Fruit fly (Drosophila melanogaster) whole organism, larva: ENCODE results near the gene frac.

Experiments
- noc ChIP-seq: fragments of 200-800 bp; sonication (Bioruptor generic); optimal IDR thresholded peaks from 3 replicates; lab custom pipeline; 2019; ENCODE audit warnings: missing biosample characterization, mild to moderate bottlenecking, missing genetic modification characterization, moderate library complexity

The frac gene

dm6 chr3L:7562310-7562709 lies at the start of gene frac:
Gene frac (plus strand): TSS chr3L:7562610.
- TF ChIP-seq noc: no peak

- no peak for TF ChIP-seq noc
Measured at dm6 chr3L:7518351-7519102, 43.9 kb upstream of the frac start, which contains the start of gene ltl. Gene ltl (plus strand): TSS chr3L:7518997.

- TF ChIP-seq noc: no peak
Measured at dm6 chr3L:7519219-7519618, 43.2 kb upstream of the frac start.

dm6 chr3L:7520619-7521018 lies 41.8 kb upstream of the frac start:
- no peak for TF ChIP-seq noc

dm6 chr3L:7521847-7522246 lies 40.6 kb upstream of the frac start:
- TF ChIP-seq noc: no peak

dm6 chr3L:7527661-7528379 lies 34.6 kb upstream of the frac start:
- no peak for TF ChIP-seq noc

- no peak for TF ChIP-seq noc
Measured at dm6 chr3L:7528380-7529080, 33.9 kb upstream of the frac start, which contains the start of gene lqf. Gene lqf (plus strand): TSS chr3L:7528780.

dm6 chr3L:7529081-7530021 lies 33.1 kb upstream of the frac start:
- TF ChIP-seq noc: peak; percentile 51

- TF ChIP-seq noc: no peak
Measured at dm6 chr3L:7530461-7531338, 31.7 kb upstream of the frac start.

dm6 chr3L:7539736-7540135 lies 22.7 kb upstream of the frac start, which contains the start of gene CG16998:
Gene CG16998 (minus strand): TSS chr3L:7539836.
- TF ChIP-seq noc: no peak

dm6 chr3L:7541068-7541467 lies 21.3 kb upstream of the frac start, which contains the start of gene CG32374:
Gene CG32374 (minus strand): TSS chr3L:7541168.
- TF ChIP-seq noc: no peak

dm6 chr3L:7542357-7542756 lies 20.1 kb upstream of the frac start, which contains the start of gene CG32376:
Gene CG32376 (minus strand): TSS chr3L:7542457.
- no peak for TF ChIP-seq noc

- no peak for TF ChIP-seq noc
Measured at dm6 chr3L:7544639-7545183, 17.7 kb upstream of the frac start.

dm6 chr3L:7545562-7545961 lies 16.8 kb upstream of the frac start:
- TF ChIP-seq noc: no peak

- TF ChIP-seq noc: no peak
Measured at dm6 chr3L:7550225-7550624, 12.2 kb upstream of the frac start.
